Fruit fly (Drosophila melanogaster) whole organism, embryonic: ENCODE data around the gene Bgb.
A peak's percentile ranks its signal among the peaks of the same experiment; 100 is the strongest.

Experiments used
- CG10959 ChIP-seq: fragments of 200-800 bp; sonication (Bioruptor generic); IDR thresholded peaks from 2 replicates; pipeline ENCODE4 v1.3.6; 2022; ENCODE audit warnings: missing biosample characterization, missing genetic modification characterization
- CG11085 ChIP-seq: fragments of 200-800 bp; sonication (Bioruptor generic); IDR thresholded peaks from 2 replicates; pipeline ENCODE4 v1.3.6; 2022; ENCODE audit warnings: missing biosample characterization, missing genetic modification characterization
- CG12071 ChIP-seq: fragments of 200-800 bp; sonication (Bioruptor generic); optimal IDR thresholded peaks from 3 replicates; lab custom pipeline; 2018; ENCODE audit warnings: missing biosample characterization, mild to moderate bottlenecking, missing genetic modification characterization
- CG12391 ChIP-seq: fragments of 200-800 bp; sonication (Bioruptor generic); optimal IDR thresholded peaks from 3 replicates; lab custom pipeline; 2018; ENCODE audit warnings: missing biosample characterization, mild to moderate bottlenecking, missing genetic modification characterization, moderate library complexity
- CG12744 ChIP-seq: fragments of 200-800 bp; sonication (Bioruptor generic); optimal IDR thresholded peaks from 2 replicates; lab custom pipeline; 2016; ENCODE audit warnings: missing biosample characterization, missing genetic modification characterization
- CG13775 ChIP-seq: fragments of 200-800 bp; sonication (Bioruptor generic); optimal IDR thresholded peaks from 3 replicates; lab custom pipeline; 2017; ENCODE audit warnings: missing biosample characterization, mild to moderate bottlenecking, missing genetic modification characterization
- CG14050 ChIP-seq: fragments of 200-800 bp; sonication (Bioruptor generic); IDR thresholded peaks from 3 replicates; pipeline ENCODE4 v1.3.6; 2022; ENCODE audit warnings: missing biosample characterization, missing genetic modification characterization
- CG15514 ChIP-seq: fragments of 200-800 bp; sonication (Bioruptor generic); optimal IDR thresholded peaks from 3 replicates; lab custom pipeline; 2017; ENCODE audit warnings: missing biosample characterization, missing genetic modification characterization, mild to moderate bottlenecking, moderate library complexity, missing genetic modification reagents
- CG16863 ChIP-seq: fragments of 200-800 bp; sonication (Bioruptor generic); optimal IDR thresholded peaks from 3 replicates; lab custom pipeline; 2016; ENCODE audit warnings: missing biosample characterization, missing genetic modification characterization
- CG17568 ChIP-seq: fragments of 200-800 bp; sonication (Bioruptor generic); optimal IDR thresholded peaks from 2 replicates; lab custom pipeline; 2018; ENCODE audit warnings: missing biosample characterization, mild to moderate bottlenecking, missing genetic modification characterization, moderate library complexity
- CG1792 ChIP-seq: fragments of 200-800 bp; sonication (Bioruptor generic); optimal IDR thresholded peaks from 2 replicates; lab custom pipeline; 2016; ENCODE audit warnings: missing biosample characterization, missing genetic modification characterization
- CG18764 ChIP-seq: fragments of 200-800 bp; sonication (Bioruptor generic); optimal IDR thresholded peaks from 3 replicates; lab custom pipeline; 2016; ENCODE audit warnings: missing biosample characterization, missing genetic modification characterization
- CG2202 ChIP-seq: fragments of 200-800 bp; sonication (Bioruptor generic); optimal IDR thresholded peaks from 2 replicates; lab custom pipeline; 2018; ENCODE audit warnings: missing biosample characterization, mild to moderate bottlenecking, missing genetic modification characterization
- CG2889 ChIP-seq: fragments of 200-800 bp; sonication (Bioruptor generic); IDR thresholded peaks from 3 replicates; pipeline ENCODE4 v1.3.6; 2022; ENCODE audit warnings: missing biosample characterization, missing genetic modification characterization
- CG3065 ChIP-seq: fragments of 200-800 bp; sonication (Bioruptor generic); optimal IDR thresholded peaks from 2 replicates; lab custom pipeline; 2016; ENCODE audit warnings: missing biosample characterization, missing genetic modification characterization
- CG32772 ChIP-seq: fragments of 200-800 bp; sonication (Bioruptor generic); IDR thresholded peaks from 2 replicates; pipeline ENCODE4 v1.3.6; 2022; ENCODE audit warnings: missing biosample characterization, missing genetic modification characterization
- CG42726 ChIP-seq: fragments of 200-800 bp; sonication (Bioruptor generic); IDR thresholded peaks from 2 replicates; pipeline ENCODE4 v1.3.6; 2022; ENCODE audit warnings: missing biosample characterization, missing genetic modification characterization; ENCODE audit not compliant: partially characterized antibody
- CG5180 ChIP-seq: fragments of 200-800 bp; sonication (Bioruptor generic); optimal IDR thresholded peaks from 3 replicates; lab custom pipeline; 2017; ENCODE audit warnings: missing biosample characterization, missing genetic modification characterization, mild to moderate bottlenecking, moderate library complexity, missing genetic modification reagents
- CG6791 ChIP-seq: fragments of 200-800 bp; sonication (Bioruptor generic); IDR thresholded peaks from 3 replicates; pipeline ENCODE4 v1.3.6; 2022; ENCODE audit warnings: missing biosample characterization, missing genetic modification characterization; ENCODE audit not compliant: partially characterized antibody
- CG7963 ChIP-seq: fragments of 200-800 bp; sonication (Bioruptor generic); IDR thresholded peaks from 3 replicates; pipeline ENCODE4 v1.3.6; 2022; ENCODE audit warnings: missing biosample characterization, missing genetic modification characterization; ENCODE audit not compliant: partially characterized antibody
- CG9876 ChIP-seq: fragments of 200-800 bp; sonication (Bioruptor generic); optimal IDR thresholded peaks from 2 replicates; lab custom pipeline; 2016; ENCODE audit warnings: missing biosample characterization, missing genetic modification characterization
- CTCF ChIP-seq: fragments of 200-800 bp; sonication (Bioruptor generic); optimal IDR thresholded peaks from 2 replicates; lab custom pipeline; 2017; ENCODE audit warnings: missing biosample characterization, mild to moderate bottlenecking, missing genetic modification characterization, moderate library complexity
- D19A ChIP-seq: fragments of 200-800 bp; optimal IDR thresholded peaks from 3 replicates; lab custom pipeline; 2019; ENCODE audit warnings: missing biosample characterization, mild to moderate bottlenecking, missing genetic modification characterization, moderate library complexity
- Dfd ChIP-seq, 2 experiments: fragments of >200 bp; optimal IDR thresholded peaks; 2 replicates each; lab custom pipeline; 2017; ENCODE audit warnings: missing biosample characterization in 2 of 2, missing genetic modification characterization in 2 of 2
- Doc3 ChIP-seq: fragments of 200-800 bp; sonication (Bioruptor generic); IDR thresholded peaks from 3 replicates; pipeline ENCODE4 v1.3.6; 2022; ENCODE audit warnings: missing biosample characterization, missing genetic modification characterization; ENCODE audit not compliant: partially characterized antibody
- HLH4C ChIP-seq: fragments of 200-800 bp; sonication (Bioruptor generic); IDR thresholded peaks from 3 replicates; pipeline ENCODE4 v1.3.6; 2022; ENCODE audit warnings: missing biosample characterization, missing genetic modification characterization; ENCODE audit not compliant: partially characterized antibody
- Kr ChIP-seq: fragments of 200-800 bp; sonication (Bioruptor generic); optimal IDR thresholded peaks from 2 replicates; lab custom pipeline; 2017; ENCODE audit warnings: missing biosample characterization, mild to moderate bottlenecking, missing genetic modification characterization
- Nf-YA ChIP-seq: fragments of 200-800 bp; sonication (Bioruptor generic); IDR thresholded peaks from 2 replicates; pipeline ENCODE4 v1.3.6; 2022; ENCODE audit warnings: missing biosample characterization, missing genetic modification characterization
- ab ChIP-seq: fragments of 200-800 bp; sonication (Bioruptor generic); optimal IDR thresholded peaks from 2 replicates; lab custom pipeline; 2016; ENCODE audit warnings: missing biosample characterization, missing genetic modification characterization
- cas ChIP-seq: fragments of 200-800 bp; sonication (Bioruptor generic); IDR thresholded peaks from 2 replicates; pipeline ENCODE4 v1.3.6; 2022; ENCODE audit warnings: missing biosample characterization, missing genetic modification characterization
- caup ChIP-seq: fragments of 200-800 bp; sonication (Bioruptor generic); optimal IDR thresholded peaks from 3 replicates; lab custom pipeline; 2017; ENCODE audit warnings: missing biosample characterization, mild to moderate bottlenecking, missing genetic modification characterization, moderate library complexity; ENCODE audit not compliant: severe bottlenecking
- chif ChIP-seq, 2 experiments: fragments of 200-800 bp; sonication (Bioruptor generic); optimal IDR thresholded peaks; 3 replicates each; lab custom pipeline; 2016; ENCODE audit warnings: missing biosample characterization in 2 of 2, missing genetic modification characterization in 2 of 2
- dmrt99B ChIP-seq: fragments of 200-800 bp; sonication (Bioruptor generic); optimal IDR thresholded peaks from 2 replicates; lab custom pipeline; 2018; ENCODE audit warnings: missing biosample characterization, mild to moderate bottlenecking, missing genetic modification characterization, moderate library complexity
- dpn ChIP-seq, 2 experiments: fragments of 200-800 bp; sonication (Bioruptor generic); optimal IDR thresholded peaks; 3 replicates each; lab custom pipeline; 2016; ENCODE audit warnings: missing biosample characterization in 2 of 2, missing genetic modification characterization in 2 of 2
- esg ChIP-seq: fragments of 200-800 bp; sonication (Bioruptor generic); conservative IDR thresholded peaks from 2 replicates; pipeline ENCODE4 v1.3.6; 2022; ENCODE audit warnings: missing biosample characterization, missing genetic modification characterization
- fu2 ChIP-seq: fragments of 200-800 bp; sonication (Bioruptor generic); optimal IDR thresholded peaks from 2 replicates; lab custom pipeline; 2016; ENCODE audit warnings: missing biosample characterization, missing genetic modification characterization
- grn ChIP-seq: fragments of 200-800 bp; sonication (Bioruptor generic); optimal IDR thresholded peaks from 3 replicates; lab custom pipeline; 2017; ENCODE audit warnings: missing biosample characterization, missing genetic modification characterization
- ind ChIP-seq: fragments of 200-800 bp; sonication (Bioruptor generic); optimal IDR thresholded peaks from 3 replicates; lab custom pipeline; 2016; ENCODE audit warnings: missing biosample characterization, missing genetic modification characterization
- jumu ChIP-seq: fragments of 200-800 bp; sonication (Bioruptor generic); optimal IDR thresholded peaks from 3 replicates; lab custom pipeline; 2016; ENCODE audit warnings: missing biosample characterization, missing genetic modification characterization
- kay ChIP-seq: fragments of 200-800 bp; sonication (Bioruptor generic); optimal IDR thresholded peaks from 2 replicates; lab custom pipeline; 2016; ENCODE audit warnings: missing biosample characterization, missing genetic modification characterization
- knrl ChIP-seq: fragments of 200-800 bp; sonication (Bioruptor generic); IDR thresholded peaks from 3 replicates; pipeline ENCODE4 v1.3.6; 2022; ENCODE audit warnings: missing biosample characterization, missing genetic modification characterization; ENCODE audit not compliant: partially characterized antibody
- pho ChIP-seq: fragments of 200-800 bp; sonication (Bioruptor generic); optimal IDR thresholded peaks from 2 replicates; lab custom pipeline; 2016; ENCODE audit warnings: missing biosample characterization, missing genetic modification characterization
- pita ChIP-seq: fragments of 200-800 bp; sonication (Bioruptor generic); optimal IDR thresholded peaks from 2 replicates; lab custom pipeline; 2017; ENCODE audit warnings: missing biosample characterization, mild to moderate bottlenecking, missing genetic modification characterization
- pnt ChIP-seq: fragments of 200-800 bp; sonication (Bioruptor generic); optimal IDR thresholded peaks from 3 replicates; lab custom pipeline; 2016; ENCODE audit warnings: missing biosample characterization, missing genetic modification characterization
- repo ChIP-seq: fragments of 200-800 bp; sonication (Bioruptor generic); optimal IDR thresholded peaks from 2 replicates; lab custom pipeline; 2016; ENCODE audit warnings: missing biosample characterization, missing genetic modification characterization
- ro ChIP-seq: fragments of 200-800 bp; sonication (Bioruptor generic); IDR thresholded peaks from 2 replicates; pipeline ENCODE4 v1.3.6; 2022; ENCODE audit warnings: missing biosample characterization, missing genetic modification characterization
- slp2 ChIP-seq: fragments of 200-800 bp; sonication (Bioruptor generic); optimal IDR thresholded peaks from 2 replicates; lab custom pipeline; 2016; ENCODE audit warnings: missing biosample characterization, missing genetic modification characterization
- tll ChIP-seq, 2 experiments: fragments of 200-800 bp in 1 of 2; fragments of >200 bp in 1 of 2; sonication (Bioruptor generic) in 1 of 2; optimal IDR thresholded peaks; 2 replicates each; lab custom pipeline; 2017 to 2019; ENCODE audit warnings: missing biosample characterization in 2 of 2, missing genetic modification characterization in 2 of 2, mild to moderate bottlenecking in 1 of 2, moderate library complexity in 1 of 2
- unpg ChIP-seq: fragments of 200-800 bp; sonication (Bioruptor generic); optimal IDR thresholded peaks from 3 replicates; lab custom pipeline; 2018; ENCODE audit warnings: missing biosample characterization, mild to moderate bottlenecking, missing genetic modification characterization, moderate library complexity
- wdn ChIP-seq: fragments of 200-800 bp; sonication (Bioruptor generic); IDR thresholded peaks from 2 replicates; pipeline ENCODE4 v1.3.6; 2022; ENCODE audit warnings: missing biosample characterization, missing genetic modification characterization
- wek ChIP-seq: fragments of 200-800 bp; sonication (Bioruptor generic); optimal IDR thresholded peaks from 3 replicates; lab custom pipeline; 2018; ENCODE audit warnings: missing biosample characterization, mild to moderate bottlenecking, missing genetic modification characterization, moderate library complexity

Bgb gene

DNA sequence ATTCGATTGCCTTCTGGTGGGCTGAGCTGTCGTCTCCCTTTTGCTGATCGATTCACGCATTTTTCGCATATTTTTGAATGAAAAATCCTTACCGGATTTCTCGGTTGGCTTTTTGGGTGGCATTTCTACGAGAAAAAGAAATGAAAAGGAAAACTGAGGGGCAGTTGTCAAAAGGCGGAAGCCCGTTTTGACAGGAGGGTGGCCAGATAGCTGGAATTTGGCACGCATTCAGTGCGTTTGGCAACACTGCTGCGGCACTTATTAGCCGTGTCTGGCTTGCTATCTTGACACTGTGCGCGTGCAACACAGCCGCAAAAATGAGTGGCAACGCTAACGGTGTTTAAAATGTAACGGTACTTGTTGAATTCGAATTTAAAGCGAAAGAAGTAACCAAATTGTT is 29.0 kb downstream of the Bgb start, which contains the start of gene RpL23A (continued):
- peak; percentile 87 for TF ChIP-seq Nf-YA (GFP tag; lab: Robert Waterston, UW)
- peak; percentile 95 to 96 for TF ChIP-seq chif (GFP tag; optimal IDR thresholded peaks at IDR 0.05; lab: Kevin White, UChicago)
- peak; percentile 92 for TF ChIP-seq grn (GFP tag; lab: Kevin White, UChicago)
- TF ChIP-seq caup: peak; percentile 99
- TF ChIP-seq unpg (GFP tag; lab: Kevin White, UChicago): peak; percentile 89
- TF ChIP-seq CG3065: peak; percentile 94
- peak; percentile 86 for TF ChIP-seq CG2202
- peak; percentile 72 for TF ChIP-seq knrl (GFP tag; lab: Robert Waterston, UW)
- peak; percentile 78 for TF ChIP-seq kay (GFP tag; lab: Kevin White, UChicago)
- peak; percentile 66 for TF ChIP-seq esg
- TF ChIP-seq CG5180: peak; percentile 76
- TF ChIP-seq pho (GFP tag; lab: Kevin White, UChicago): peak; percentile 97
- TF ChIP-seq CG18764: peak; percentile 93
- peak; percentile 66; the same call in 2 of the 3 replicates for TF ChIP-seq CG6791 (GFP tag; lab: Robert Waterston, UW)
- TF ChIP-seq pita (GFP tag; lab: Kevin White, UChicago): no peak
- peak; percentile 93 to 98 for TF ChIP-seq dpn (GFP tag; optimal IDR thresholded peaks at IDR 0.05; lab: Kevin White, UChicago)
- TF ChIP-seq CG32772 (GFP tag; lab: Robert Waterston, UW): peak; percentile 91
- TF ChIP-seq repo: peak; percentile 97
- TF ChIP-seq CG14050: peak; percentile 92
- peak; percentile 89 for TF ChIP-seq CG10959 (GFP tag; lab: Robert Waterston, UW)
- peak; percentile 91 for TF ChIP-seq cas (GFP tag; lab: Robert Waterston, UW)
- TF ChIP-seq CG2889 (GFP tag; lab: Robert Waterston, UW): peak; percentile 85
- peak; percentile 96 for TF ChIP-seq CG11085 (GFP tag; lab: Robert Waterston, UW)
- peak; percentile 95 for TF ChIP-seq CG12744 (GFP tag; lab: Kevin White, UChicago)
- TF ChIP-seq dmrt99B (tag; lab: Kevin White, UChicago): peak; percentile 80
- no peak for TF ChIP-seq HLH4C (GFP tag; lab: Robert Waterston, UW)
- TF ChIP-seq jumu: peak; percentile 96
- peak; percentile 87 for TF ChIP-seq wek (GFP tag; lab: Kevin White, UChicago)
- TF ChIP-seq tll (GFP tag; optimal IDR thresholded peaks at IDR 0.05; lab: Kevin White, UChicago): peak in 1 of 2 experiments; percentile 61
- TF ChIP-seq Kr (GFP tag; lab: Kevin White, UChicago): peak; percentile 55
- peak; percentile 92 for TF ChIP-seq CG12071 (GFP tag; lab: Kevin White, UChicago)
- peak; percentile 96 for TF ChIP-seq fu2 (GFP tag; lab: Kevin White, UChicago)
- TF ChIP-seq CG12391 (tag; lab: Kevin White, UChicago): peak; percentile 95
- TF ChIP-seq CG16863: peak; percentile 91
- TF ChIP-seq CG17568 (GFP tag; lab: Kevin White, UChicago): no peak
- TF ChIP-seq ab (GFP tag; lab: Kevin White, UChicago): peak; percentile 81
- TF ChIP-seq Doc3: no peak
- peak; percentile 92 for TF ChIP-seq ind
- TF ChIP-seq CG1792 (GFP tag; lab: Kevin White, UChicago): peak; percentile 96
- 0 out of 3 replicates have a peak, but pooled peaks have one; percentile 33 for TF ChIP-seq CG7963 (GFP tag; lab: Robert Waterston, UW)
- TF ChIP-seq CG9876 (GFP tag; lab: Kevin White, UChicago): peak; percentile 98
- peak; percentile 95 for TF ChIP-seq slp2 (GFP tag; lab: Kevin White, UChicago)
- TF ChIP-seq CG13775 (GFP tag; lab: Kevin White, UChicago): peak; percentile 98
- TF ChIP-seq D19A (tag; lab: Kevin White, UChicago): peak; percentile 63
- no peak for TF ChIP-seq Dfd (GFP tag; optimal IDR thresholded peaks at IDR 0.05; lab: Kevin White, UChicago)
- TF ChIP-seq pnt (GFP tag; lab: Kevin White, UChicago): peak; percentile 90
- peak; percentile 73 for TF ChIP-seq ro (GFP tag; lab: Robert Waterston, UW)
- peak; percentile 92 for TF ChIP-seq wdn
- peak; percentile 96 for TF ChIP-seq CG15514 (GFP tag; lab: Kevin White, UChicago)
- peak; percentile 65 for TF ChIP-seq CTCF (GFP tag; lab: Kevin White, UChicago)
- peak; percentile 83 for TF ChIP-seq CG42726
